Worm (Caenorhabditis elegans): ENCODE data around the gene T02G5.14.

DNA sequence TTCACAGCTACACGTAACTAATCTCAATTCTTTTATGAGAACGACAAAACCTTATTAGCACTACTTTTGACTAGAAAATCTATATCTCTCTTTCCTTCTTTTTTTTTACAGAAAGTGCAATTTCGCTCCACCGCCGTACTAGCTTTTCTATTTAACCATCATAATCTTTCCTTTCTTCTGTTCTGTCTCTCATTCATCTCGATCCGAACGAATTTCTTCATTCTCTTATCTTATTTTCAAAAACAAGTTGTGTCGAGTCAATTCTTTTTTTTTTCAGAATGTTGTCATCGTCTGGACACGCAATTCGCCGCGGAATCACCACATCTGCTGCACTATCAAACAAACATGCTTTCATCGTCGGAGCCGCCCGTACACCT is 10.6 kb upstream of the T02G5.14 start, which contains the start of gene kat-1:
- TF ChIP-seq pha-4 (GFP tag; IDR thresholded peaks at IDR 0.05) (no peak), pha-4 (tag; optimal IDR thresholded peaks at IDR 0.05) (no peak), unc-130 (GFP tag; optimal IDR thresholded peaks at IDR 0.05) (no peak), hmg-1.1 (GFP tag; IDR thresholded peaks at IDR 0.05) (no peak), aly-2 (tag; optimal IDR thresholded peaks at IDR 0.05) (no peak), mdt-29 (GFP tag; IDR thresholded peaks at IDR 0.05) (no peak), egl-27 (tag; optimal IDR thresholded peaks at IDR 0.05) (no peak), nhr-237 (tag; optimal IDR thresholded peaks at IDR 0.05) (no peak), dve-1 (tag; optimal IDR thresholded peaks at IDR 0.05; ENCODE audit: insufficient read depth) (no peak)
